Worm (Caenorhabditis elegans): ENCODE results near the gene kin-9.

DNA sequence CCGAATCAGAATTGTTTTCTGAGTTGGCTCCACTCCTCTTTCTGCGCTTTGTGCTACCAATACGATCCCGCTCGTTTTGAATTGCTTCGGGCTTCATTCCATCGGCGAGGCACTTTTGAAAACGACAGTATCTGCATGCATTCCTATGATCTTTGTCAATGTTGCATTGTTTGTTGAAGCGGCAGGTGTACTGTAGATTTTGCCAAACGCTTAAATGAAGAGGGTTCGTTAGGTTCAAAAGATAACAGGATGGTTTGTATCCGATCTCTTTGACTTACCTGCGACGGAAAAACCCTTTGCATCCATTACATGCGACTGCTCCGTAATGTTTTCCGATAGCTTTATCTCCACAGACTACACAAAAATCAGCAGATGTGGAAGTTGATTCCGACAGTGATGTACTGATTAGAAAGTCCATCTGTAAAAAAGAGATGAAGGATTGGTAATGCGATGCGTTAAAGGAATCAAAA is 43.3 kb downstream of the kin-9 start, which contains the start of gene nhr-14:
- no peak for TF ChIP-seq pqm-1 (tag; optimal IDR thresholded peaks at IDR 0.05)
- TF ChIP-seq ceh-31 (tag; optimal IDR thresholded peaks at IDR 0.05) = no peak
- TF ChIP-seq ref-2 (tag; optimal IDR thresholded peaks at IDR 0.05) = no peak
- no peak for TF ChIP-seq hlh-30 (tag; optimal IDR thresholded peaks at IDR 0.05; ENCODE audit: insufficient read depth)
- TF ChIP-seq lim-6 (tag; optimal IDR thresholded peaks at IDR 0.05) = no peak
- TF ChIP-seq npax-4 (tag; optimal IDR thresholded peaks at IDR 0.05) = no peak
- no peak for TF ChIP-seq fkh-10 (GFP tag; optimal IDR thresholded peaks at IDR 0.05)

Measured in whole organism, late embryonic.